Fruit fly (Drosophila melanogaster): ENCODE results near the gene Evi5.

dm6 chrX:11448637-11449036 lies 5.5 kb downstream of the Evi5 start:
- no peak for TF ChIP-seq CG1620 (GFP tag; optimal IDR thresholded peaks at IDR 0.05)
- TF ChIP-seq Mnt (GFP tag; optimal IDR thresholded peaks at IDR 0.05): no peak

Data from whole organism, adult.